Worm (Caenorhabditis elegans) whole organism, L2 larva: ENCODE results near the gene chil-4.
"Not testable (repeated sequence)": the region's sequence is repeated elsewhere in the genome, so short reads cannot be mapped to it uniquely, and the experiment has no call there.

Experiments used
- C34F6.9 ChIP-seq: fragments of 150-350 bp; optimal IDR thresholded peaks from 2 replicates; lab custom pipeline; 2014; ENCODE audit warnings: missing biosample characterization, missing genetic modification characterization
- F13H6.1 ChIP-seq: sonication (generic microtip); optimal IDR thresholded peaks from 2 replicates; lab custom pipeline; 2016; ENCODE audit warnings: missing genetic modification characterization, missing compliant biosample characterization
- R02D3.7 ChIP-seq: fragments of 150-350 bp; optimal IDR thresholded peaks from 2 replicates; lab custom pipeline; 2014; ENCODE audit warnings: missing biosample characterization, missing genetic modification characterization
- Y55F3AM.14 ChIP-seq: fragments of 200-800 bp; sonication (Bioruptor generic); optimal IDR thresholded peaks from 2 replicates; lab custom pipeline; 2018; ENCODE audit warnings: mild to moderate bottlenecking, missing genetic modification characterization, missing compliant biosample characterization
- ZK546.5 ChIP-seq: sonication (generic microtip); optimal IDR thresholded peaks from 2 replicates; lab custom pipeline; 2017; ENCODE audit warnings: missing biosample characterization, missing genetic modification characterization
- alr-1 ChIP-seq: fragments of 150-350 bp; optimal IDR thresholded peaks from 2 replicates; lab custom pipeline; 2014; ENCODE audit warnings: missing biosample characterization, missing genetic modification characterization
- aly-2 ChIP-seq: fragments of 150-350 bp; optimal IDR thresholded peaks from 2 replicates; lab custom pipeline; 2014; ENCODE audit warnings: missing biosample characterization, missing genetic modification characterization
- ama-1 ChIP-seq: fragments of 150-350 bp; optimal IDR thresholded peaks from 2 replicates; lab custom pipeline; 2018; ENCODE audit warnings: inconsistent platforms
- blmp-1 ChIP-seq: sonication (generic microtip); optimal IDR thresholded peaks from 2 replicates; lab custom pipeline; 2017; ENCODE audit warnings: missing genetic modification characterization, mild to moderate bottlenecking, missing compliant biosample characterization, antibody characterized with exemption, moderate library complexity; ENCODE audit not compliant: insufficient read depth
- ceh-82 ChIP-seq: fragments of 150-350 bp; optimal IDR thresholded peaks from 2 replicates; lab custom pipeline; 2014; ENCODE audit warnings: missing biosample characterization, missing genetic modification characterization
- crh-2 ChIP-seq: sonication (generic microtip); optimal IDR thresholded peaks from 2 replicates; lab custom pipeline; 2017; ENCODE audit warnings: missing biosample characterization, missing genetic modification characterization
- egl-27 ChIP-seq: sonication (generic microtip); optimal IDR thresholded peaks from 3 replicates; lab custom pipeline; 2017; ENCODE audit warnings: missing biosample characterization, missing genetic modification reagents, missing genetic modification characterization
- elt-1 ChIP-seq: fragments of 150-350 bp; optimal IDR thresholded peaks from 2 replicates; lab custom pipeline; 2014; ENCODE audit warnings: missing biosample characterization, missing genetic modification characterization
- elt-3 ChIP-seq: sonication (generic microtip); optimal IDR thresholded peaks from 2 replicates; lab custom pipeline; 2017; ENCODE audit warnings: missing biosample characterization, missing genetic modification characterization
- fos-1 ChIP-seq: fragments of 150-350 bp; optimal IDR thresholded peaks from 2 replicates; lab custom pipeline; 2014; ENCODE audit warnings: missing biosample characterization, missing genetic modification characterization
- gmeb-1 ChIP-seq: fragments of 150-350 bp; optimal IDR thresholded peaks from 2 replicates; lab custom pipeline; 2014; ENCODE audit warnings: missing biosample characterization, missing genetic modification characterization
- lin-11 ChIP-seq: fragments of 150-350 bp; sonication (generic microtip); optimal IDR thresholded peaks from 2 replicates; lab custom pipeline; 2014; ENCODE audit warnings: missing biosample characterization, missing genetic modification characterization, inconsistent platforms, mixed read lengths
- lin-13 ChIP-seq: fragments of 150-350 bp; optimal IDR thresholded peaks from 2 replicates; lab custom pipeline; 2014; ENCODE audit warnings: missing biosample characterization, missing genetic modification reagents, missing genetic modification characterization
- lin-39 ChIP-seq: fragments of 150-350 bp; optimal IDR thresholded peaks from 2 replicates; lab custom pipeline; 2014; ENCODE audit warnings: missing biosample characterization, missing genetic modification reagents, missing genetic modification characterization
- lsy-2 ChIP-seq, 2 experiments: fragments of 150-350 bp in 1 of 2; sonication (generic microtip) in 1 of 2; optimal IDR thresholded peaks; 2 replicates each; lab custom pipeline; 2014 to 2017; ENCODE audit warnings: missing biosample characterization in 2 of 2, missing genetic modification characterization in 2 of 2
- mbf-1 ChIP-seq: sonication (generic microtip); optimal IDR thresholded peaks from 2 replicates; lab custom pipeline; 2017; ENCODE audit warnings: missing biosample characterization, missing genetic modification characterization
- mdl-1 ChIP-seq, 2 experiments: fragments of 150-350 bp in 1 of 2; sonication (generic microtip) in 1 of 2; optimal IDR thresholded peaks; 2 replicates each; lab custom pipeline; 2017; ENCODE audit warnings: missing biosample characterization in 2 of 2, missing genetic modification characterization in 2 of 2
- nhr-10 ChIP-seq: sonication (generic microtip); optimal IDR thresholded peaks from 2 replicates; lab custom pipeline; 2017; ENCODE audit warnings: missing biosample characterization, missing genetic modification characterization
- nhr-11 ChIP-seq: fragments of 150-350 bp; optimal IDR thresholded peaks from 2 replicates; lab custom pipeline; 2014; ENCODE audit warnings: missing biosample characterization, missing genetic modification characterization
- nhr-129 ChIP-seq: fragments of 150-350 bp; optimal IDR thresholded peaks from 2 replicates; lab custom pipeline; 2014; ENCODE audit warnings: missing biosample characterization, missing genetic modification characterization
- nhr-21 ChIP-seq: fragments of 150-350 bp; optimal IDR thresholded peaks from 2 replicates; lab custom pipeline; 2014; ENCODE audit warnings: missing biosample characterization, missing genetic modification characterization
- nhr-23 ChIP-seq: fragments of 150-350 bp; optimal IDR thresholded peaks from 2 replicates; lab custom pipeline; 2014; ENCODE audit warnings: missing biosample characterization, missing genetic modification reagents, missing genetic modification characterization
- nhr-237 ChIP-seq: fragments of 150-350 bp; optimal IDR thresholded peaks from 2 replicates; lab custom pipeline; 2014; ENCODE audit warnings: missing biosample characterization, missing genetic modification characterization
- nhr-25 ChIP-seq: fragments of 150-350 bp; sonication (generic microtip); optimal IDR thresholded peaks from 3 replicates; lab custom pipeline; 2014; ENCODE audit warnings: missing biosample characterization, missing genetic modification characterization
- nhr-6 ChIP-seq: fragments of 150-350 bp; optimal IDR thresholded peaks from 2 replicates; lab custom pipeline; 2014; ENCODE audit warnings: missing biosample characterization, missing genetic modification characterization
- nhr-77 ChIP-seq: fragments of 150-350 bp; optimal IDR thresholded peaks from 2 replicates; lab custom pipeline; 2014; ENCODE audit warnings: missing biosample characterization, missing genetic modification characterization
- peb-1 ChIP-seq: fragments of 150-350 bp; optimal IDR thresholded peaks from 2 replicates; lab custom pipeline; 2014; ENCODE audit warnings: missing biosample characterization, missing genetic modification characterization
- skn-1 ChIP-seq: sonication (generic microtip); optimal IDR thresholded peaks from 2 replicates; lab custom pipeline; 2017; ENCODE audit warnings: missing biosample characterization, missing genetic modification characterization
- sma-9 ChIP-seq, 2 experiments: fragments of 150-350 bp in 1 of 2; sonication (generic microtip) in 1 of 2; optimal IDR thresholded peaks; 2 replicates each; lab custom pipeline; 2014 to 2016; ENCODE audit warnings: missing genetic modification characterization in 2 of 2, mild to moderate bottlenecking in 1 of 2, missing biosample characterization in 1 of 2, missing compliant biosample characterization in 1 of 2, missing genetic modification reagents in 1 of 2, moderate library complexity in 1 of 2
- unc-39 ChIP-seq: fragments of 150-350 bp; optimal IDR thresholded peaks from 2 replicates; lab custom pipeline; 2014; ENCODE audit warnings: missing biosample characterization, missing genetic modification characterization
- unc-55 ChIP-seq: fragments of 150-350 bp; sonication (generic microtip); optimal IDR thresholded peaks from 3 replicates; lab custom pipeline; 2014; ENCODE audit warnings: missing biosample characterization, missing genetic modification reagents, missing genetic modification characterization
- unc-62 ChIP-seq: fragments of 150-350 bp; optimal IDR thresholded peaks from 2 replicates; lab custom pipeline; 2014; ENCODE audit warnings: missing biosample characterization, missing genetic modification reagents, missing genetic modification characterization
- zag-1 ChIP-seq: fragments of 150-350 bp; optimal IDR thresholded peaks from 2 replicates; lab custom pipeline; 2014; ENCODE audit warnings: missing biosample characterization, missing genetic modification characterization
- ztf-11 ChIP-seq: sonication (generic microtip); optimal IDR thresholded peaks from 2 replicates; lab custom pipeline; 2017; ENCODE audit warnings: missing biosample characterization, missing genetic modification characterization
- ztf-4 ChIP-seq: fragments of 150-350 bp; optimal IDR thresholded peaks from 2 replicates; lab custom pipeline; 2014; ENCODE audit warnings: missing biosample characterization, missing genetic modification characterization

The chil-4 gene

ce11 chrII:9871061-9871460 is 15.5 kb upstream of the chil-4 start, which contains the start of gene chil-7:
Gene chil-7, minus strand, starts transcription at chrII:9871172.
- TF ChIP-seq ama-1 (lab: Kevin White, UChicago), result no peak
- no peak for TF ChIP-seq mdl-1 (tag; optimal IDR thresholded peaks at IDR 0.05; lab: Kevin White, UChicago)
- no peak for TF ChIP-seq skn-1 (tag; lab: Kevin White, UChicago)
- TF ChIP-seq lsy-2 (tag; optimal IDR thresholded peaks at IDR 0.05; lab: Kevin White, UChicago), result no peak
- TF ChIP-seq lin-39 (tag; lab: Kevin White, UChicago), result no peak
- TF ChIP-seq mbf-1, result no peak
- TF ChIP-seq nhr-6 (tag; lab: Kevin White, UChicago), result no peak
- TF ChIP-seq unc-39 (tag; lab: Kevin White, UChicago), result no peak
- no peak for TF ChIP-seq nhr-21 (tag; lab: Kevin White, UChicago)
- no peak for TF ChIP-seq elt-3 (tag; lab: Kevin White, UChicago)
- TF ChIP-seq elt-1 (tag; lab: Kevin White, UChicago), result no peak
- TF ChIP-seq unc-55 (GFP tag; lab: Kevin White, UChicago), result no peak
- TF ChIP-seq zag-1 (tag; lab: Kevin White, UChicago), result no peak
- TF ChIP-seq ztf-11 (tag; lab: Kevin White, UChicago), result no peak
- no peak for TF ChIP-seq crh-2 (tag; lab: Kevin White, UChicago)
- no peak for TF ChIP-seq ztf-4
- TF ChIP-seq, all 48 proteins: peak for 0

- no peak for TF ChIP-seq nhr-6 (tag; lab: Kevin White, UChicago)
- no peak for TF ChIP-seq lin-13
- no peak for TF ChIP-seq ZK546.5 (tag; lab: Kevin White, UChicago)
- no peak for TF ChIP-seq crh-2 (tag; lab: Kevin White, UChicago)
- TF ChIP-seq Y55F3AM.14 (GFP tag; lab: Kevin White, UChicago), result no peak
- no peak for TF ChIP-seq nhr-25
- no peak for TF ChIP-seq elt-3 (tag; lab: Kevin White, UChicago)
- no peak for TF ChIP-seq alr-1 (tag; lab: Kevin White, UChicago)
- TF ChIP-seq unc-39 (tag; lab: Kevin White, UChicago), result no peak
Measured at ce11 chrII:9868698-9869097, 13.2 kb upstream of the chil-4 start, which contains the start of gene old-1. Gene old-1, minus strand, starts transcription at chrII:9868747.

- TF ChIP-seq lin-11, result no peak
- TF ChIP-seq unc-62, result no peak
- TF ChIP-seq aly-2 (tag; lab: Kevin White, UChicago), result no peak
- no peak for TF ChIP-seq sma-9 (GFP tag; optimal IDR thresholded peaks at IDR 0.05; lab: Kevin White, UChicago)
- no peak for TF ChIP-seq sma-9 (tag; optimal IDR thresholded peaks at IDR 0.05; lab: Kevin White, UChicago)
- TF ChIP-seq mbf-1, result no peak
- no peak for TF ChIP-seq blmp-1 (tag; lab: Kevin White, UChicago)
- no peak for TF ChIP-seq lin-13
- TF ChIP-seq ama-1 (lab: Kevin White, UChicago), result no peak
- no peak for TF ChIP-seq egl-27 (tag; lab: Kevin White, UChicago)
- no peak for TF ChIP-seq skn-1 (tag; lab: Kevin White, UChicago)
- TF ChIP-seq nhr-77 (tag; lab: Kevin White, UChicago), result no peak
- TF ChIP-seq C34F6.9 (tag; lab: Kevin White, UChicago), result no peak
- no peak for TF ChIP-seq nhr-6 (tag; lab: Kevin White, UChicago)
- no peak for TF ChIP-seq zag-1 (tag; lab: Kevin White, UChicago)
- no peak for TF ChIP-seq F13H6.1
- no peak for TF ChIP-seq ztf-4
- TF ChIP-seq nhr-237 (tag; lab: Kevin White, UChicago), result no peak
- no peak for TF ChIP-seq lsy-2 (tag; optimal IDR thresholded peaks at IDR 0.05; lab: Kevin White, UChicago)
Measured at ce11 chrII:9868207-9868606, 12.7 kb upstream of the chil-4 start.

ce11 chrII:9866378-9866777 is 10.9 kb upstream of the chil-4 start, which contains the start of gene chil-1:
Gene chil-1, minus strand, starts transcription at chrII:9866478.
- TF ChIP-seq elt-3, R02D3.7, fos-1 (tag; lab: Kevin White, UChicago): not testable (repeated sequence)

- TF ChIP-seq peb-1 (tag; lab: Kevin White, UChicago) (no peak), crh-2 (tag; lab: Kevin White, UChicago) (no peak), nhr-10 (tag; lab: Kevin White, UChicago) (no peak), lin-13 (no peak), nhr-11 (tag; lab: Kevin White, UChicago) (no peak), nhr-23 (tag; lab: Kevin White, UChicago) (no peak), C34F6.9 (tag; lab: Kevin White, UChicago) (no peak), ZK546.5 (tag; lab: Kevin White, UChicago) (no peak), gmeb-1 (tag; lab: Kevin White, UChicago) (no peak), ceh-82 (tag; lab: Kevin White, UChicago) (no peak), nhr-129 (tag; lab: Kevin White, UChicago) (no peak), mdl-1 (tag; optimal IDR thresholded peaks at IDR 0.05; lab: Kevin White, UChicago) (no peak), nhr-237 (tag; lab: Kevin White, UChicago) (no peak), egl-27 (tag; lab: Kevin White, UChicago) (no peak), R02D3.7 (tag; lab: Kevin White, UChicago) (no peak), unc-39 (tag; lab: Kevin White, UChicago) (no peak), aly-2 (tag; lab: Kevin White, UChicago) (no peak)
Measured at ce11 chrII:9862147-9862546, 6.6 kb upstream of the chil-4 start, which contains the start of gene C08H9.18. Gene C08H9.18, minus strand, starts transcription at chrII:9862247.
